Worm (Caenorhabditis elegans): ENCODE results near the gene C09B7.2.

DNA sequence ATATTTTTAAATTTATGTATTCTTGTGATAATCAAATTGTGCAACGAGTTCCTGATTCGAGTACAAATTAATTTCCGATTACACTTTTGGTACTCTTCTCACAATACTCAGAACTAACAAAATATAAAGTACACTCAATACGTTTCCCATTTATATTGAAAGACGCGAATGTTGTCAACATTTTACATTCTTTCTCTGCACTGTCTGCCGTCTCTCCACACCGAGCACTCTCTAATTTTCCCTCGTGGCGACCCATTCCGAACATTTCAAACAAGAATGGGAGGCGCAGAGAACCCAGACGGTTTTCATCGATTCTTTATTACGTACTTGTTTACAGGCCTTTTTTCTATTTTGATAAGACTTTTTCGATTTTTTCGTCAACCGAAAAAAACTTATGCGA lies at the start of gene C09B7.2:
- peak; percentile 34 for TF ChIP-seq lin-54 (GFP tag; optimal IDR thresholded peaks at IDR 0.05)
- TF ChIP-seq C06A6.2 (GFP tag; conservative IDR thresholded peaks at IDR 0.05), result no peak
- TF ChIP-seq K12H6.12 (tag; optimal IDR thresholded peaks at IDR 0.05), result peak; percentile 50
- no peak for TF ChIP-seq egl-18 (GFP tag; IDR thresholded peaks at IDR 0.05)

Measured in whole organism, young adult.